Fruit fly (Drosophila melanogaster) whole organism: ENCODE results near the gene CG4502.

ENCODE experiments used
- CG8478 ChIP-seq: fragments of >200 bp; optimal IDR thresholded peaks from 2 replicates; lab custom pipeline; 2018; ENCODE audit warnings: inconsistent platforms
- Dll ChIP-seq: fragments of >200 bp; optimal IDR thresholded peaks from 2 replicates; lab custom pipeline; 2017
- EcR ChIP-seq, 2 experiments: fragments of >200 bp; optimal IDR thresholded peaks; 2 replicates each; lab custom pipeline; 2017; ENCODE audit warnings: missing biosample characterization in 2 of 2, missing genetic modification characterization in 2 of 2, missing genetic modification reagents in 2 of 2
- pan ChIP-seq: fragments of >200 bp; optimal IDR thresholded peaks from 2 replicates; lab custom pipeline; 2017
- psq ChIP-seq: fragments of >200 bp; optimal IDR thresholded peaks from 2 replicates; lab custom pipeline; 2017
- usp ChIP-seq: fragments of >200 bp; optimal IDR thresholded peaks from 2 replicates; lab custom pipeline; 2017; ENCODE audit warnings: missing biosample characterization, missing genetic modification characterization, mixed read lengths

The CG4502 gene

DNA sequence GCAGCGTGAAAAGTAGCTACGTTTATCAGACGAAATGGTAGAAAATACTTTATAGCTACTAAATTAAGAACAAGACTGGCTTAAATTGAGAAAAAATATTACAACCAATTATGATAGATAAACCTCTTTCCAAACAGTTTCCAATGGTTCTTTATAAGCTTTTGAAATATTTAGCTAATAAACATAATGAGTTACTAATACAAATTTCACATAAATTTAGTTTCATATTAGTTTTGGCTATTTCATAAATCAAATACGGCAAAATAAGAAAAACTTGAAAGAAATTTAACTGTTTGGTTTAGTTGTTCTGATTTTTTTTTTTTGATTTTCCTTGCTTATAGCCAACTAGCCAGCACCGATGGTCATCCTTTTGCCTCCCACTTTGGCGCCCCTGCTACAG, 3.9 kb downstream of the CG4502 start:
- no peak for TF ChIP-seq CG8478 (lab: Kevin White, UChicago)
- no peak for TF ChIP-seq Dll (lab: Kevin White, UChicago)
- no peak for TF ChIP-seq EcR (GFP tag; optimal IDR thresholded peaks at IDR 0.05; lab: Kevin White, UChicago)
- TF ChIP-seq pan (lab: Kevin White, UChicago): no peak
- no peak for TF ChIP-seq psq (lab: Kevin White, UChicago)
- no peak for TF ChIP-seq usp (GFP tag; lab: Kevin White, UChicago)

DNA sequence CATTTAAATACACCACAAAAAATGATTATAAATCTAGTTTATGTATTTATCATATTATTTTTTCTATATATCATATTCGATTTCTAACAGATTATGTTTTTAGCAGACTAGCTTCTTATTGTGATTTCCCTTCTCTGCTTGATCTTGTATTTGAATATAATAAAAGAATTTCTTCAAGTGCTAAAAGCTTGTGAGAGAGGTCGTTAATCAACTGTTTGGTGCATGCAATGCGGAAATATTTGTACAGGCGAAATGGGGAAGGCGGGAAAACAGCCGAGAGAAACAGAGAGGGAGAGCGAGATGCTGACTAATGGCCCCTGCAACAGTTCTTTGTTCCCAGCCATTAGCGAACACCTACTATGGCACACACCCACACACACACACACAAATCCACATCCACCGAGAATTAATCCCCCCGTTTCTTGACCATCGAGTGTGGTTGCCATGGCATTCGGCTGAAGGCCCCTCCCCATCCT, 4.4 kb downstream of the CG4502 start:
- peak in 1 of 2 experiments; percentile 37 for TF ChIP-seq EcR (GFP tag; optimal IDR thresholded peaks at IDR 0.05; lab: Kevin White, UChicago)
- no peak for TF ChIP-seq psq (lab: Kevin White, UChicago)

DNA sequence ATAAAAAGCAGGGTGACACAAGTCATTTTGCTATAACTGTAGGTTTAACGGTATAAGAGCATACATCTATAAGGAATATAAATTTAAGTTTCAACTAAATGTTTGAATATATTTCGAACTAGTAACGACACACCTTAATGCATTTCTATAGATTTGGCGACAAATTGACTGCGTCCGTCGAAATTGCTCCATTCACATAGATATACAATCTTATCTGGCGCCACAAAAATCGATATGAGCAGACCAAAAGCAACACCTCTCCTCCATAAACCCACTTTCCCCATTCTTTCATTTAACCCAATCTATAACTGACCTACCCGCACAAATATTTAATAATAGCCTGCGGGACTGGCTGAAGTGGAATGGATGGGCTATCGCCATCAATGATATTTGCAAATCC, 5.4 kb downstream of the CG4502 start:
- TF ChIP-seq pan (lab: Kevin White, UChicago): no peak
- no peak for TF ChIP-seq EcR (GFP tag; optimal IDR thresholded peaks at IDR 0.05; lab: Kevin White, UChicago)

DNA sequence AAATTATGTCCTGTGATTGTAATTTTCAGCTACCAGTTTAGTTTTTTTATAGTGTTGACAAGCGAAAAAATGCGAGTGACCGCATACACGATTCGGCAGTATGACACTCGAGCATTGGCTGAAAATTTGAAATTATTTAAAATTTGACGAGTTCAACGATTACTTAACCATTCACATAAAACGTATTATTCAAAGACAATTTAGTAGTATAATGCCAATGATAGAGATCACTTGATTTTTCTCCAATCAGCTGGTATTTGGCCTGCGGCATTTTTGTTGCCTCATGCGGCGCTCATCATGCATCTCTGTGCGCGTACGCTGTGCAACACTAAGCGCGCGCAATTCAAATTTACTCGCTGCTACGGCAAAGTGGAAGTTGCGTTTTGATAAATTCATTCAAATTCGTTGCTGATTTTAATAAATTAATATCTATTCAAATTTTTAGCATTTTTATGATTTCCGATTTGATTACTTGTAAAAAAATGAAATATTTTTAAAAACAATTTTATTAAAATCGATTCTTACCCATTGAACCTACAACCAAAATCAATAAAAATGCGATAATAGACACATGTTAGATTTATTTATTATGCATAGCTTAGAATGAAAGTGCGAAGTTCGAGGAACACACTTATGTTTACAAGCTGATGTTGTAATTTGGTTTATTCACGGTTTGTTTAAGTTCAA, 9.6 kb downstream of the CG4502 start, which contains the start of gene CG4497:
TSS of gene CG4497 (minus strand) at position 238 of the 687 bp plus-strand sequence.
- TF ChIP-seq CG8478 (lab: Kevin White, UChicago) (no peak), EcR (GFP tag; optimal IDR thresholded peaks at IDR 0.05; lab: Kevin White, UChicago) (peak in 1 of 2 experiments; percentile 58)

DNA sequence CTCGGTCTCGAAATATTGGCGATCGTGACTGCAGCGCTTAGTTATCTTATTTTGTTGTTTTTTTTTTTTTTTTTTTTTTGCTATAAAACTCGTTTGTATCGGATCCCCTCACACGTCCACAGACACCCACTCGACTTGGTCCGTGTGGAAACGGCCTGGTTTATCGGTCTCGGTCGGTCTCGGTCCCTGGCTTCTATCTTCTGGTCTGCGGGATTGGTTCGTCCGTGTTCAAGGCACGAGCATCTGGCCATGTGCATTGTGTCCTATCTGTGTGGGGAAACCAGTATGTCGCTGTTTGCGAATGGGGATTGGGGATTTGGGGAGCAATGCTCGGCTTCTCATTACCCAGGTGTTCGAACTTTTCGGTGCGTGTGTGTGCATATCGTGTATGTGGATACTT, 14.4 kb downstream of the CG4502 start, which contains the start of gene CG4496:
TSS of gene CG4496 (minus strand) at position 337 of the 400 bp plus-strand sequence.
- TF ChIP-seq Dll (lab: Kevin White, UChicago): no peak
- TF ChIP-seq EcR (GFP tag; optimal IDR thresholded peaks at IDR 0.05; lab: Kevin White, UChicago): peak in 1 of 2 experiments; percentile 27

DNA sequence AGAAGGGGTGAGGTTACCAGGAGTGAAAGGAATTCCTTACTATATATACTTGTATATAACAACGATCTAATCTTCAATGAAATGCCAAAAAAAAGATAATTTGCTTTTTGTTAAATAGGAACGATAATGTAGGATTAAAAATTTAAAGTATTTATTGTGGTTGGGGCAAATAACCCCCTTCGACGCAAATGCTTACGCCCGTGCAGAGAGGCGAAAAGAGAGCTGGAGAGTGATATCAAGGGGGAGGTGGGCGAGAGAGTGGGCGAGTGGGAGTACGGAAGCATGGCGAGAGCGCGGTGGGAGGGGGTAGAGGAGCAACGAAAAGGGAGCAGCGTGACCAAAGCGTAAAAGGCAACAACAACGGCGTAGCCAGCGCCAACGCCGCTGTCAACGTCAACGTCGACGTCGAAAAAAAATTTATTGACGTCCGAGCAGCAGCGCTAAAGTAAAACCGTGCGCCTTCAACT, 15.5 kb downstream of the CG4502 start:
- TF ChIP-seq CG8478 (lab: Kevin White, UChicago) (no peak), EcR (GFP tag; optimal IDR thresholded peaks at IDR 0.05; lab: Kevin White, UChicago) (no peak), pan (lab: Kevin White, UChicago) (no peak), Dll (lab: Kevin White, UChicago) (peak; percentile 91), psq (lab: Kevin White, UChicago) (no peak)

DNA sequence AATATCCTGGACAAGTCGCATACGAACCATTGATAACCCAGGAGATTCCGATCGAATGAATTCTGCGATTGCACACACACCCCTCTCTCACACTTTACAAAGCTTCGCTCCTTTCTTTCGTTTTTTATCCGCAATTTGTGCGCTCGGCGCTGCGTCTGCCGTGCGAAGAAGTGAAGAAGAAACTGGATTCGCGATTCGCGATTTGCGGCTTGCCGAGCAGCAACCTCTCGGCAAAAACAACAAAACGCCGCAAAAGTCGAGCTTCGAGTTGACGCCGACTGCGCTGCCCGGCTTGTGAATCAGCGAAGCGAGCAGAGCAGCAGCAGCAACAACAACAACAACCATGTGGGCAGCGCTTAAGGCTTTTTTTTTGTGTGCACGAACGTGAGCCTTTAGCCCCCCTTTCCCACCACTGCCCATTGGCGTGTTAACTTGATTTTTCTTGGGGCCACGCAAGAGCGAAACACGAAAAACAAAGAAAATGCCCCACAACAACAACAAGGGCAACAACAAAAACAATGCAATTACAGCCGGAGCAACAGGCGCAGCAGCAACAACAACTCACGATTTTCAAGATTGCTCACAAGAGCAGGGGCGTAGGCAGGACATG, 16.0 kb downstream of the CG4502 start:
- TF ChIP-seq EcR (GFP tag; optimal IDR thresholded peaks at IDR 0.05; lab: Kevin White, UChicago): no peak
- no peak for TF ChIP-seq CG8478 (lab: Kevin White, UChicago)
- TF ChIP-seq pan (lab: Kevin White, UChicago): no peak
- TF ChIP-seq usp (GFP tag; lab: Kevin White, UChicago): no peak
- no peak for TF ChIP-seq psq (lab: Kevin White, UChicago)
- no peak for TF ChIP-seq Dll (lab: Kevin White, UChicago)

DNA sequence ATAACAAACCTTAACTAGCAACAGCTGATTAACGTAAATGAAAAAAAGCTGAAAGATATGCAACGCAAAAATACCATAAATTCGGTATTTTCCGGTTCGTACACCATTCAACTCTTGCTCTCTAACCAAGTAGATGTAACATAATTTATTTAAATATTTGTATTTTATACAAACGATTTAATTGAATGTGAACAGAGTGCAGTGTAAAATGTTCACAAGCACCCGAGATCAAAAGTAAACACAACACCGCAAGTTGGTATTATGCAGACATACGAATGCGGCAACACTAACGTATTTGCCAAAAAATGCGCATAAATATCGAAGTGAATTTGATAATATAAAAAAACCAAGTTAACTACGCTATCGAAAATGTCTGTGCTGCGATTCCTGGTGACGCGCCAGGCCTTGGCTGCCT, 22.1 kb downstream of the CG4502 start, which contains the start of gene MICU1:
TSS of gene MICU1 (plus strand) at position 257 of the 415 bp plus-strand sequence.
- TF ChIP-seq EcR (GFP tag; optimal IDR thresholded peaks at IDR 0.05; lab: Kevin White, UChicago): no peak
- TF ChIP-seq psq (lab: Kevin White, UChicago): no peak
- no peak for TF ChIP-seq Dll (lab: Kevin White, UChicago)
- TF ChIP-seq usp (GFP tag; lab: Kevin White, UChicago): no peak
- no peak for TF ChIP-seq CG8478 (lab: Kevin White, UChicago)
- no peak for TF ChIP-seq pan (lab: Kevin White, UChicago)

DNA sequence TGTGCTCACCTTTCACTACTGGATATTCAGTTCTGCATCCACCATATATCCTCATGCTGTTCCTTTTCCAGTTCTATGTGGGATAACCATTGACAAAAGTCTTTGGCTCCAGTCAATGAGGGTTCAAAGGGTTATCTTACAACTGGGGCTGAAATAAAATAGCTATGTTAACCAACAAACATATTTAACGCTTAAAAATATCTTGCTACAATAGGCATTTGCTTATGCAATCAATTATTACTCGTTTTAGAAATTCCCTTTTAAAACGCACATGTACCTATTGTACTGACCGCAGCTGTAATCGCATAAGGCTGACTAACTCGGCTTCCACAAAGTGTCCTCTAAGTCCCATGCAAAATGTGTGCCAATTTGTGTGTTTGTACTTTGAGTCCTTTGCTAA, 24.8 kb downstream of the CG4502 start:
- TF ChIP-seq CG8478 (lab: Kevin White, UChicago) (no peak), Dll (lab: Kevin White, UChicago) (no peak), usp (GFP tag; lab: Kevin White, UChicago) (no peak), pan (lab: Kevin White, UChicago) (no peak), psq (lab: Kevin White, UChicago) (no peak), EcR (GFP tag; optimal IDR thresholded peaks at IDR 0.05; lab: Kevin White, UChicago) (no peak)

DNA sequence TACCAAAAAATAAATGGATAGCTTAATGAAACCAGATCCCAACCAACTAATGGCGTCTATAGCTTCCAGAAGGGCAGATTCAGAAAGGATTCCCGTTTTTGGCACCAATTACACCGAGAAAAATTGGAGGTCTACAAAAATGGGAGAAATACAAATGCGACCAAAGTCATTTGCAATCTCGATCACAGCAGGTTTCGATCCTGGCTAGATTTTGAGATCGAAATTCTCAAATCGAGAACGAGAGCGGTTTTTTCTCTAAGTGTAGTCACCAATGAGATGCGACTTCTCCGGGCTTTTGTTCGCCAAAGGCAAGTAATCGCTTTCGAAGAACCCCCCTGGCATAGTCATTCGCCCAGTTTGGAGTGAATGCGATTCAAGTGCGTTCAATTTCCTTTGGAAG, 28.3 kb downstream of the CG4502 start:
- TF ChIP-seq CG8478 (lab: Kevin White, UChicago) (no peak), EcR (GFP tag; optimal IDR thresholded peaks at IDR 0.05; lab: Kevin White, UChicago) (no peak), psq (lab: Kevin White, UChicago) (no peak), usp (GFP tag; lab: Kevin White, UChicago) (no peak), Dll (lab: Kevin White, UChicago) (no peak), pan (lab: Kevin White, UChicago) (no peak)

DNA sequence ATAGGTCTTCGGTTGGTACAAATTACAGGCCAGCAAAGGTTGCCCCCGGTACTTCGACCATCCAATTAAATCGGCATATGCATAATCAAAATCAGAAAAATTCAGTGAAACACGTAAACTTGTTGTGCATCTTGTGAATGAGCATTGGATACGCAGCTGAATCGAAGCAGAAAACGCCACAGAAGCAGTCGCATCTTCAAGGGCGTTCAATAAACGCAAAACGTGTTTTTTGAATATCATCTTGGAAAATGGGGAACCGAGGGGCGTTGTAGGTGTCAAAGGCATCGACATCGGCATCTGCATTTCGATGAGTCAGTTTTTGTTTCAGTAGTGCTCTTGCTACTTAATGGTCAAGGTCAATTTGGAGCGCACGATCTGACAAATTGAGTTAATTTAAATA, 29.7 kb downstream of the CG4502 start:
- TF ChIP-seq pan (lab: Kevin White, UChicago) (no peak), CG8478 (lab: Kevin White, UChicago) (no peak), EcR (GFP tag; optimal IDR thresholded peaks at IDR 0.05; lab: Kevin White, UChicago) (no peak), psq (lab: Kevin White, UChicago) (no peak), usp (GFP tag; lab: Kevin White, UChicago) (no peak), Dll (lab: Kevin White, UChicago) (no peak)

DNA sequence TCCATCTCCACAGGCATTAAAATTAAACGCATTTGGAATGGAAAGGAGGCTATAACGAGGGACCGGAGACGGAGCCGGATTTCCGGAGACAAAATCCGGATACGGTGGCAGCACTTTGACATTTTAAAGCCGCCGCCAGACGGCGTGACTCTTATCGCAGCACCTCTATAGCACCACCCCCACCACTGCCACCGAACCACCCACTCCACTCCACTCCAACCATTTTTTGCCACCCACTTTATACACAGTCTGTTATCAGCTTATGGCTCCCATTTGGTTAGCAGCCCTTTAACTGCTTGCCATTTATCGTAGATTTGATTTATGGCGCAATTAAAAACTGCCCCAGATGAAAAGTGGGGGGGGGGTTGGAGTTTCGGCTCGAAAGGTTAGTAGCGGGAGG, 35.1 kb downstream of the CG4502 start:
- TF ChIP-seq EcR (GFP tag; optimal IDR thresholded peaks at IDR 0.05; lab: Kevin White, UChicago) (no peak), psq (lab: Kevin White, UChicago) (no peak), Dll (lab: Kevin White, UChicago) (no peak), pan (lab: Kevin White, UChicago) (no peak), CG8478 (lab: Kevin White, UChicago) (no peak), usp (GFP tag; lab: Kevin White, UChicago) (no peak)
